Worm (Caenorhabditis elegans): ENCODE results near the gene nhr-100.
"Not testable (repeated sequence)": the region's sequence is repeated elsewhere in the genome, so short reads cannot be mapped to it uniquely, and the experiment has no call there.

nhr-100 gene

ce11 chrIV:9762667-9763173, 34.2 kb downstream of the nhr-100 start:
- TF ChIP-seq egl-27 (tag; optimal IDR thresholded peaks at IDR 0.05): peak; percentile 1
- TF ChIP-seq sem-4 (tag; optimal IDR thresholded peaks at IDR 0.05): no peak
- peak; percentile 85 for TF ChIP-seq fos-1 (tag; optimal IDR thresholded peaks at IDR 0.05)

ce11 chrIV:9766250-9766649, 37.8 kb downstream of the nhr-100 start, which contains the start of gene ssp-36:
Gene ssp-36 (minus strand): TSS chrIV:9766350.
- no peak for TF ChIP-seq lin-13 (GFP tag; optimal IDR thresholded peaks at IDR 0.05)

- not testable (repeated sequence) for TF ChIP-seq mbf-1 (tag; optimal IDR thresholded peaks at IDR 0.05); nhr-237 (tag; optimal IDR thresholded peaks at IDR 0.05); blmp-1 (tag; optimal IDR thresholded peaks at IDR 0.05; ENCODE audit: insufficient read depth)
These were observed 38.6 kb downstream of the nhr-100 start, which contains the start of gene msp-79 for ce11 chrIV:9767054-9767453. Gene msp-79 (minus strand): TSS chrIV:9767154.

- not testable (repeated sequence) for TF ChIP-seq lin-11, mbf-1, dmd-4 (tag; optimal IDR thresholded peaks at IDR 0.05)
These were observed 41.3 kb downstream of the nhr-100 start, which contains the start of gene msp-78 for ce11 chrIV:9769746-9770145. Gene msp-78 (plus strand): TSS chrIV:9770046.

- no peak for TF ChIP-seq C34F6.9 (tag; optimal IDR thresholded peaks at IDR 0.05)
- no peak for TF ChIP-seq mdl-1 (tag; optimal IDR thresholded peaks at IDR 0.05)
- no peak for TF ChIP-seq F13H6.1 (tag; optimal IDR thresholded peaks at IDR 0.05)
- TF ChIP-seq mab-5 (tag; optimal IDR thresholded peaks at IDR 0.05): peak; percentile 12
- TF ChIP-seq egl-27 (tag; optimal IDR thresholded peaks at IDR 0.05): no peak
- no peak for TF ChIP-seq ztf-1 (GFP tag; conservative IDR thresholded peaks at IDR 0.05)
- TF ChIP-seq gmeb-1 (tag; optimal IDR thresholded peaks at IDR 0.05): no peak
- TF ChIP-seq lin-11 (tag; optimal IDR thresholded peaks at IDR 0.05): no peak
- no peak for TF ChIP-seq unc-55 (GFP tag; optimal IDR thresholded peaks at IDR 0.05)
These were observed 42.3 kb downstream of the nhr-100 start for ce11 chrIV:9770798-9771197.

- TF ChIP-seq snpc-4 (tag; optimal IDR thresholded peaks at IDR 0.05) (no peak), dmd-4 (tag; optimal IDR thresholded peaks at IDR 0.05) (no peak), sma-3 (GFP tag; optimal IDR thresholded peaks at IDR 0.05) (no peak), nhr-12 (tag; optimal IDR thresholded peaks at IDR 0.05) (no peak), alr-1 (tag; optimal IDR thresholded peaks at IDR 0.05) (no peak), unc-39 (tag; optimal IDR thresholded peaks at IDR 0.05) (no peak), mab-5 (tag; optimal IDR thresholded peaks at IDR 0.05) (no peak), ama-1 (optimal IDR thresholded peaks at IDR 0.05) (no peak), F13H6.1 (tag; optimal IDR thresholded peaks at IDR 0.05) (no peak), lin-13 (GFP tag; optimal IDR thresholded peaks at IDR 0.05) (no peak), fos-1 (tag; optimal IDR thresholded peaks at IDR 0.05) (no peak), aly-2 (tag; optimal IDR thresholded peaks at IDR 0.05) (no peak), egl-27 (tag; optimal IDR thresholded peaks at IDR 0.05) (no peak), nhr-237 (tag; optimal IDR thresholded peaks at IDR 0.05) (no peak), nhr-25 (tag; optimal IDR thresholded peaks at IDR 0.05) (no peak), mbf-1 (tag; optimal IDR thresholded peaks at IDR 0.05) (no peak), ZK546.5 (tag; optimal IDR thresholded peaks at IDR 0.05) (no peak), unc-62 (GFP tag; optimal IDR thresholded peaks at IDR 0.05) (no peak), Y55F3AM.14 (GFP tag; optimal IDR thresholded peaks at IDR 0.05) (no peak)
These were observed 43.7 kb downstream of the nhr-100 start, which contains the start of gene cav-1 for ce11 chrIV:9772096-9772720. Gene cav-1 (plus strand): TSS chrIV:9772510.

- no peak for TF ChIP-seq peb-1 (tag; optimal IDR thresholded peaks at IDR 0.05)
- TF ChIP-seq R02D3.7 (tag; optimal IDR thresholded peaks at IDR 0.05): no peak
- TF ChIP-seq ama-1 (optimal IDR thresholded peaks at IDR 0.05): no peak
- TF ChIP-seq ceh-16 (tag; optimal IDR thresholded peaks at IDR 0.05): no peak
- no peak for TF ChIP-seq nhr-25 (tag; optimal IDR thresholded peaks at IDR 0.05)
- TF ChIP-seq elt-3 (tag; optimal IDR thresholded peaks at IDR 0.05): no peak
- no peak for TF ChIP-seq nhr-10 (tag; optimal IDR thresholded peaks at IDR 0.05)
- TF ChIP-seq nhr-77 (tag; optimal IDR thresholded peaks at IDR 0.05): no peak
- TF ChIP-seq mab-5 (tag; optimal IDR thresholded peaks at IDR 0.05): no peak
- TF ChIP-seq C34F6.9 (tag; optimal IDR thresholded peaks at IDR 0.05): no peak
- TF ChIP-seq lin-39 (tag; optimal IDR thresholded peaks at IDR 0.05): no peak
- TF ChIP-seq egl-27 (tag; optimal IDR thresholded peaks at IDR 0.05): no peak
- TF ChIP-seq ceh-82 (tag; optimal IDR thresholded peaks at IDR 0.05): no peak
- no peak for TF ChIP-seq elt-1 (tag; optimal IDR thresholded peaks at IDR 0.05)
- TF ChIP-seq alr-1 (tag; optimal IDR thresholded peaks at IDR 0.05): no peak
These were observed 45.0 kb downstream of the nhr-100 start for ce11 chrIV:9773441-9773840.

Measured in whole organism, L2 larva.